Worm (Caenorhabditis elegans) whole organism, young adult: Measurements from ENCODE around the gene hot-8.

Source experiments
- B0035.1 ChIP-seq: sonication (generic microtip); optimal IDR thresholded peaks from 2 replicates; lab custom pipeline; 2016; ENCODE audit warnings: missing genetic modification characterization, mild to moderate bottlenecking, missing compliant biosample characterization, missing genotype, missing genetic modification reagents
- F49E8.2 ChIP-seq: sonication (generic microtip); optimal IDR thresholded peaks from 3 replicates; lab custom pipeline; 2017; ENCODE audit warnings: missing genetic modification characterization, mild to moderate bottlenecking, missing compliant biosample characterization, antibody characterized with exemption, moderate library complexity; ENCODE audit not compliant: insufficient read depth
- hmg-1.2 ChIP-seq: fragments of 200-800 bp; sonication (Bioruptor generic); IDR thresholded peaks from 2 replicates; pipeline ENCODE4 v1.3.6; 2022; ENCODE audit warnings: missing genetic modification reagents, missing genetic modification characterization, missing compliant biosample characterization
- pha-4 ChIP-seq: fragments of 150-350 bp; sonication (generic microtip); optimal IDR thresholded peaks from 2 replicates; lab custom pipeline; 2014; ENCODE audit warnings: missing biosample characterization, missing genetic modification reagents, missing genetic modification characterization
- snpc-4 ChIP-seq, 5 experiments: fragments of 150-350 bp in 1 of 5; sonication (generic microtip) in 4 of 5; optimal IDR thresholded peaks; 2 replicates each; lab custom pipeline; 2014 to 2018; ENCODE audit warnings: missing genetic modification characterization in 5 of 5, missing biosample characterization in 3 of 5, antibody characterized with exemption in 2 of 5, mild to moderate bottlenecking in 2 of 5, missing compliant biosample characterization in 2 of 5, missing genotype in 2 of 5, moderate library complexity in 2 of 5, missing genetic modification reagents in 1 of 5
- sptf-2 ChIP-seq: fragments of 200-800 bp; sonication (Bioruptor generic); optimal IDR thresholded peaks from 2 replicates; lab custom pipeline; 2018; ENCODE audit warnings: mild to moderate bottlenecking, missing genetic modification characterization, missing compliant biosample characterization
- unc-130 ChIP-seq: sonication (generic microtip); optimal IDR thresholded peaks from 2 replicates; lab custom pipeline; 2016; ENCODE audit warnings: missing genetic modification reagents, missing genetic modification characterization, missing compliant biosample characterization
- ztf-25 ChIP-seq: fragments of 200-800 bp; sonication (Bioruptor generic); IDR thresholded peaks from 2 replicates; pipeline ENCODE4 v1.3.6; 2022; ENCODE audit warnings: missing genetic modification reagents, missing genetic modification characterization, missing compliant biosample characterization
- ztf-3 ChIP-seq: fragments of 200-800 bp; sonication (Bioruptor generic); optimal IDR thresholded peaks from 2 replicates; lab custom pipeline; 2018; ENCODE audit warnings: mild to moderate bottlenecking, missing genetic modification characterization, missing compliant biosample characterization

ce11 chrX:1147394-1147793 is 32.7 kb upstream of the hot-8 start:
- TF ChIP-seq hmg-1.2 (GFP tag; lab: Robert Waterston, UW) = no peak
- no peak for TF ChIP-seq ztf-3 (GFP tag; lab: Kevin White, UChicago)
- TF ChIP-seq sptf-2 (GFP tag; lab: Kevin White, UChicago) = no peak
- no peak for TF ChIP-seq pha-4
- no peak for TF ChIP-seq ztf-25
- TF ChIP-seq unc-130 (GFP tag; lab: Kevin White, UChicago) = no peak
- TF ChIP-seq snpc-4 (GFP tag; optimal IDR thresholded peaks at IDR 0.05; lab: Kevin White, UChicago) = no peak
- no peak for TF ChIP-seq snpc-4 (tag; optimal IDR thresholded peaks at IDR 0.05; lab: Kevin White, UChicago)
- TF ChIP-seq F49E8.2 = no peak
- TF ChIP-seq B0035.1 (tag; lab: Kevin White, UChicago) = no peak
